Fruit fly (Drosophila melanogaster) whole organism, embryonic: ENCODE data around the gene Bhmt.

Experiments
- Aef1 ChIP-seq: fragments of 200-800 bp; sonication (Bioruptor generic); IDR thresholded peaks from 3 replicates; pipeline ENCODE4 v1.3.6; 2022; ENCODE audit warnings: missing biosample characterization, missing genetic modification characterization
- Awh ChIP-seq: fragments of 200-800 bp; sonication (Bioruptor generic); IDR thresholded peaks from 2 replicates; pipeline ENCODE4, ENCODE4 v1.3.6; 2022; ENCODE audit warnings: missing biosample characterization, missing genetic modification characterization
- B-H2 ChIP-seq: fragments of 200-800 bp; sonication (Bioruptor generic); optimal IDR thresholded peaks from 2 replicates; lab custom pipeline; 2018; ENCODE audit warnings: missing biosample characterization, mild to moderate bottlenecking, missing genetic modification characterization
- BtbVII ChIP-seq: fragments of 200-800 bp; sonication (Bioruptor generic); optimal IDR thresholded peaks from 3 replicates; lab custom pipeline; 2017; ENCODE audit warnings: missing biosample characterization, mild to moderate bottlenecking, missing genetic modification characterization
- CG10366 ChIP-seq: fragments of 200-800 bp; sonication (Bioruptor generic); IDR thresholded peaks from 2 replicates; pipeline ENCODE4 v1.3.6; 2022; ENCODE audit warnings: missing biosample characterization, missing genetic modification characterization
- CG10979 ChIP-seq: fragments of 200-800 bp; sonication (Bioruptor generic); optimal IDR thresholded peaks from 2 replicates; lab custom pipeline; 2018; ENCODE audit warnings: missing biosample characterization, mild to moderate bottlenecking, missing genetic modification characterization, moderate library complexity
- CG11093 ChIP-seq: fragments of 200-800 bp; sonication (Bioruptor generic); IDR thresholded peaks from 3 replicates; pipeline ENCODE4 v1.3.6; 2022; ENCODE audit warnings: missing biosample characterization, missing genetic modification characterization
- CG12769 ChIP-seq: fragments of 200-800 bp; sonication (Bioruptor generic); optimal IDR thresholded peaks from 2 replicates; lab custom pipeline; 2019; ENCODE audit warnings: missing biosample characterization, mild to moderate bottlenecking, missing genetic modification characterization, moderate library complexity
- CG12942 ChIP-seq: fragments of 200-800 bp; sonication (Bioruptor generic); optimal IDR thresholded peaks from 3 replicates; lab custom pipeline; 2016; ENCODE audit warnings: missing biosample characterization, missing genetic modification characterization
- CG13424 ChIP-seq: fragments of 200-800 bp; sonication (Bioruptor generic); optimal IDR thresholded peaks from 2 replicates; lab custom pipeline; 2019; ENCODE audit warnings: missing biosample characterization, mild to moderate bottlenecking, missing genetic modification characterization, moderate library complexity
- CG16779 ChIP-seq: fragments of 200-800 bp; sonication (Bioruptor generic); IDR thresholded peaks from 2 replicates; pipeline ENCODE4 v1.3.6; 2022; ENCODE audit warnings: missing biosample characterization, missing genetic modification characterization
- CG16815 ChIP-seq: fragments of 200-800 bp; sonication (Bioruptor generic); optimal IDR thresholded peaks from 3 replicates; lab custom pipeline; 2017; ENCODE audit warnings: missing biosample characterization, mild to moderate bottlenecking, missing genetic modification characterization
- CG16863 ChIP-seq: fragments of 200-800 bp; sonication (Bioruptor generic); optimal IDR thresholded peaks from 3 replicates; lab custom pipeline; 2016; ENCODE audit warnings: missing biosample characterization, missing genetic modification characterization
- CG17328 ChIP-seq: fragments of 200-800 bp; sonication (Bioruptor generic); IDR thresholded peaks from 2 replicates; pipeline ENCODE4 v1.3.6; 2022; ENCODE audit warnings: missing biosample characterization, missing genetic modification characterization
- CG17802 ChIP-seq: fragments of 200-800 bp; sonication (Bioruptor generic); optimal IDR thresholded peaks from 2 replicates; lab custom pipeline; 2018; ENCODE audit warnings: missing biosample characterization, mild to moderate bottlenecking, missing genetic modification characterization, moderate library complexity
- CG17912 ChIP-seq: fragments of 200-800 bp; sonication (Bioruptor generic); optimal IDR thresholded peaks from 2 replicates; lab custom pipeline; 2018; ENCODE audit warnings: missing biosample characterization, mild to moderate bottlenecking, missing genetic modification characterization
- CG18262 ChIP-seq: fragments of 200-800 bp; optimal IDR thresholded peaks from 3 replicates; lab custom pipeline; 2019; ENCODE audit warnings: missing biosample characterization, mild to moderate bottlenecking, missing genetic modification characterization, moderate library complexity
- CG2129 ChIP-seq: fragments of 200-800 bp; sonication (Bioruptor generic); IDR thresholded peaks from 2 replicates; pipeline ENCODE4 v1.3.6; 2022; ENCODE audit warnings: missing biosample characterization, missing genetic modification characterization; ENCODE audit not compliant: partially characterized antibody
- CG30020 ChIP-seq: fragments of 200-800 bp; optimal IDR thresholded peaks from 2 replicates; lab custom pipeline; 2019; ENCODE audit warnings: missing biosample characterization, mild to moderate bottlenecking, missing genetic modification characterization, moderate library complexity
- CG3065 ChIP-seq: fragments of 200-800 bp; sonication (Bioruptor generic); optimal IDR thresholded peaks from 2 replicates; lab custom pipeline; 2016; ENCODE audit warnings: missing biosample characterization, missing genetic modification characterization
- CG31441 ChIP-seq: fragments of 200-800 bp; sonication (Bioruptor generic); IDR thresholded peaks from 2 replicates; pipeline ENCODE4 v1.3.6; 2022; ENCODE audit warnings: missing biosample characterization, missing genetic modification characterization
- CG32772 ChIP-seq: fragments of 200-800 bp; sonication (Bioruptor generic); IDR thresholded peaks from 2 replicates; pipeline ENCODE4 v1.3.6; 2022; ENCODE audit warnings: missing biosample characterization, missing genetic modification characterization
- CG4820 ChIP-seq: fragments of 200-800 bp; sonication (Bioruptor generic); optimal IDR thresholded peaks from 3 replicates; lab custom pipeline; 2016; ENCODE audit warnings: missing biosample characterization, missing genetic modification characterization
- CG6254 ChIP-seq: fragments of 200-800 bp; sonication (Bioruptor generic); optimal IDR thresholded peaks from 3 replicates; lab custom pipeline; 2017; ENCODE audit warnings: mild to moderate bottlenecking, missing biosample characterization, missing genetic modification reagents, missing genetic modification characterization
- CG6272 ChIP-seq: fragments of 200-800 bp; sonication (Bioruptor generic); IDR thresholded peaks from 2 replicates; pipeline ENCODE4 v1.3.6; 2022; ENCODE audit warnings: missing biosample characterization, missing genetic modification characterization
- CG6683 ChIP-seq: fragments of 200-800 bp; sonication (Bioruptor generic); optimal IDR thresholded peaks from 2 replicates; lab custom pipeline; 2017; ENCODE audit warnings: missing biosample characterization, mild to moderate bottlenecking, missing genetic modification characterization, missing genetic modification reagents
- CG6765 ChIP-seq: fragments of 200-800 bp; sonication (Bioruptor generic); optimal IDR thresholded peaks from 3 replicates; lab custom pipeline; 2017; ENCODE audit warnings: missing biosample characterization, mild to moderate bottlenecking, missing genetic modification characterization
- CG7928 ChIP-seq: fragments of 200-800 bp; sonication (Bioruptor generic); optimal IDR thresholded peaks from 2 replicates; lab custom pipeline; 2017; ENCODE audit warnings: missing biosample characterization, mild to moderate bottlenecking, missing genetic modification characterization
- CG8281 ChIP-seq: fragments of 200-800 bp; sonication (Bioruptor generic); optimal IDR thresholded peaks from 2 replicates; lab custom pipeline; 2018; ENCODE audit warnings: missing biosample characterization, mild to moderate bottlenecking, missing genetic modification characterization, moderate library complexity
- Doc2 ChIP-seq: fragments of 200-800 bp; sonication (Bioruptor generic); IDR thresholded peaks from 2 replicates; pipeline ENCODE4 v1.3.6; 2022; ENCODE audit warnings: missing biosample characterization, missing genetic modification characterization
- HHEX ChIP-seq: fragments of 200-800 bp; sonication (Bioruptor generic); optimal IDR thresholded peaks from 3 replicates; lab custom pipeline; 2017; ENCODE audit warnings: missing biosample characterization, mild to moderate bottlenecking, missing genetic modification characterization, missing genetic modification reagents
- HLH3B ChIP-seq: fragments of 200-800 bp; sonication (Bioruptor generic); IDR thresholded peaks from 2 replicates; pipeline ENCODE4 v1.3.6; 2022; ENCODE audit warnings: missing biosample characterization, missing genetic modification characterization
- Hand ChIP-seq: fragments of 200-800 bp; sonication (Bioruptor generic); optimal IDR thresholded peaks from 2 replicates; lab custom pipeline; 2017; ENCODE audit warnings: mild to moderate bottlenecking, missing biosample characterization, missing genetic modification reagents, missing genetic modification characterization
- Opbp ChIP-seq: fragments of 200-800 bp; sonication (Bioruptor generic); IDR thresholded peaks from 3 replicates; pipeline ENCODE4 v1.3.6; 2022; ENCODE audit warnings: missing biosample characterization, missing genetic modification characterization; ENCODE audit not compliant: partially characterized antibody
- Usf ChIP-seq: fragments of 200-800 bp; sonication (Bioruptor generic); optimal IDR thresholded peaks from 2 replicates; lab custom pipeline; 2017; ENCODE audit warnings: missing genotype, missing biosample characterization, missing genetic modification characterization
- Xrp1 ChIP-seq: fragments of 200-800 bp; sonication (Bioruptor generic); IDR thresholded peaks from 2 replicates; pipeline ENCODE4 v1.3.6; 2022; ENCODE audit warnings: missing biosample characterization, missing genetic modification characterization
- caup ChIP-seq: fragments of 200-800 bp; sonication (Bioruptor generic); optimal IDR thresholded peaks from 3 replicates; lab custom pipeline; 2017; ENCODE audit warnings: missing biosample characterization, mild to moderate bottlenecking, missing genetic modification characterization, moderate library complexity; ENCODE audit not compliant: severe bottlenecking
- crc ChIP-seq: fragments of 200-800 bp; sonication (Bioruptor generic); optimal IDR thresholded peaks from 2 replicates; lab custom pipeline; 2016; ENCODE audit warnings: missing biosample characterization, missing genetic modification characterization
- danr ChIP-seq: fragments of 200-800 bp; sonication (Bioruptor generic); IDR thresholded peaks from 2 replicates; pipeline ENCODE4 v1.3.6; 2022; ENCODE audit warnings: missing biosample characterization, missing genetic modification characterization
- dimm ChIP-seq: fragments of 200-800 bp; sonication (Bioruptor generic); IDR thresholded peaks from 2 replicates; pipeline ENCODE4 v1.3.6; 2022; ENCODE audit warnings: missing biosample characterization, missing genetic modification characterization
- ham ChIP-seq: fragments of 200-800 bp; sonication (Bioruptor generic); IDR thresholded peaks from 2 replicates; pipeline ENCODE4 v1.3.6; 2022; ENCODE audit warnings: missing biosample characterization, missing genetic modification characterization
- her ChIP-seq: fragments of 200-800 bp; sonication (Bioruptor generic); optimal IDR thresholded peaks from 2 replicates; lab custom pipeline; 2016; ENCODE audit warnings: missing biosample characterization, missing genetic modification characterization
- jing ChIP-seq: fragments of 200-800 bp; sonication (Bioruptor generic); optimal IDR thresholded peaks from 2 replicates; lab custom pipeline; 2018; ENCODE audit warnings: missing biosample characterization, mild to moderate bottlenecking, missing genetic modification characterization
- nom ChIP-seq: fragments of 200-800 bp; sonication (Bioruptor generic); optimal IDR thresholded peaks from 2 replicates; lab custom pipeline; 2017; ENCODE audit warnings: missing biosample characterization, missing genetic modification characterization, mild to moderate bottlenecking, moderate library complexity, missing genetic modification reagents
- org-1 ChIP-seq: fragments of 200-800 bp; sonication (Bioruptor generic); optimal IDR thresholded peaks from 2 replicates; lab custom pipeline; 2017; ENCODE audit warnings: missing biosample characterization, missing genetic modification characterization
- pita ChIP-seq: fragments of 200-800 bp; sonication (Bioruptor generic); optimal IDR thresholded peaks from 2 replicates; lab custom pipeline; 2017; ENCODE audit warnings: missing biosample characterization, mild to moderate bottlenecking, missing genetic modification characterization
- seq ChIP-seq: fragments of 200-800 bp; sonication (Bioruptor generic); IDR thresholded peaks from 2 replicates; pipeline ENCODE4 v1.3.6; 2022; ENCODE audit warnings: missing biosample characterization, missing genetic modification characterization
- tin ChIP-seq: fragments of 200-800 bp; sonication (Bioruptor generic); optimal IDR thresholded peaks from 3 replicates; lab custom pipeline; 2016; ENCODE audit warnings: missing biosample characterization, missing genetic modification characterization
- trh ChIP-seq: fragments of 200-800 bp; sonication (Bioruptor generic); optimal IDR thresholded peaks from 2 replicates; lab custom pipeline; 2016; ENCODE audit warnings: missing biosample characterization, missing genetic modification characterization
- twi ChIP-seq: fragments of 200-800 bp; optimal IDR thresholded peaks from 2 replicates; lab custom pipeline; 2019; ENCODE audit warnings: missing biosample characterization, mild to moderate bottlenecking, missing genetic modification characterization, moderate library complexity

The Bhmt gene

DNA sequence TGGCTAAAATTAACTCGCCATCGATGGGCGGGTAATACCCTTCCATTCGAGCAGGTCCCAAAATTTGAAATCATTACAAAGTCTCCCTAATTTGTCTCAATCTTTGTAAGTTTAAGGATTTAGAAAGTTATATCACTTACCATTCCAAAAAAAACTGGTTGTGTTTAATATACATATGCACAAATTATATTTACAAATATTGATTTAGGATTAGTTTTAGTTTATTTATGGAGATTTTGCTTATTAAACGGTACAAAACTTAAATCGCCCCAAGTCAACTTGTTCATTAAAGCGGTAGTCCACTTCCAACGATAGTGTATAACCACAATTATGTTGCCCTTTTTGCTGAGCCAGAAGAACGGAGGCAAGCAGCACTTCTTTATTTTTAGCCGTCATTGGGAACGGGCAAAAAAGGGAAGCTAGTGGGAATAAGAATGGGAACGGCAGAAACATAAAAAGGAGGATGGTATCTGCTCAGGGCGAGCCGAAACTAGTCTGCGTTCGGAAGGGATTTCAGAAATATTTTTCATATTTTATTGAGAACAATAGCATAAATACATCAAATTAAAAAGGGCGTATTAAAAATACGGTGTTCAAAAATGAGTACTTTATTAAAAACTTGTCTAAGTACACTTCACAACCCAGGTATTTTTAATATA is 8.9 kb downstream of the Bhmt start (continued):
- TF ChIP-seq CG12769 (tag; lab: Kevin White, UChicago) (no peak), CG17802 (peak; percentile 45), CG6272 (no peak), CG7928 (GFP tag; lab: Kevin White, UChicago) (no peak), her (GFP tag; lab: Kevin White, UChicago) (no peak), danr (GFP tag; lab: Robert Waterston, UW) (peak; percentile 43; the same call in 1 of the 2 replicates), nom (GFP tag; lab: Kevin White, UChicago) (peak; percentile 52), dimm (GFP tag; lab: Robert Waterston, UW) (no peak), CG17328 (GFP tag; lab: Robert Waterston, UW) (peak; percentile 50), B-H2 (GFP tag; lab: Kevin White, UChicago) (no peak), CG10366 (GFP tag; lab: Robert Waterston, UW) (no peak), CG32772 (GFP tag; lab: Robert Waterston, UW) (peak; percentile 58; the same call in 1 of the 2 replicates), twi (tag; lab: Kevin White, UChicago) (peak; percentile 36), CG30020 (tag; lab: Kevin White, UChicago) (peak; percentile 43), ham (GFP tag; lab: Robert Waterston, UW) (no peak), CG18262 (tag; lab: Kevin White, UChicago) (peak; percentile 91), CG6254 (GFP tag; lab: Kevin White, UChicago) (peak; percentile 57), Aef1 (GFP tag; lab: Robert Waterston, UW) (peak; percentile 13; the same call in 1 of the 3 replicates), CG2129 (GFP tag; lab: Robert Waterston, UW) (no peak), CG16779 (GFP tag; lab: Robert Waterston, UW) (no peak), BtbVII (GFP tag; lab: Kevin White, UChicago) (peak; percentile 31), CG10979 (peak; percentile 86), CG16863 (GFP tag; lab: Kevin White, UChicago) (no peak), HLH3B (GFP tag; lab: Robert Waterston, UW) (peak; percentile 49; the same call in 1 of the 2 replicates), HHEX (GFP tag; lab: Kevin White, UChicago) (peak; percentile 13), CG8281 (tag; lab: Kevin White, UChicago) (peak; percentile 17), CG31441 (peak; percentile 76), CG3065 (GFP tag; lab: Kevin White, UChicago) (no peak), CG17912 (GFP tag; lab: Kevin White, UChicago) (no peak), Opbp (GFP tag; lab: Robert Waterston, UW) (no peak), CG6683 (GFP tag; lab: Kevin White, UChicago) (peak; percentile 19), caup (no peak), Usf (peak; percentile 36), Hand (GFP tag; lab: Kevin White, UChicago) (peak; percentile 46), CG16815 (GFP tag; lab: Kevin White, UChicago) (peak; percentile 68), crc (GFP tag; lab: Kevin White, UChicago) (no peak), pita (GFP tag; lab: Kevin White, UChicago) (no peak), Xrp1 (peak; percentile 80), CG12942 (GFP tag; lab: Kevin White, UChicago) (peak; percentile 48), seq (GFP tag; lab: Robert Waterston, UW) (no peak), CG13424 (tag; lab: Kevin White, UChicago) (peak; percentile 91), CG6765 (GFP tag; lab: Kevin White, UChicago) (no peak), Awh (GFP tag; lab: Robert Waterston, UW) (no peak; the same call in 1 of the 2 replicates), org-1 (GFP tag; lab: Kevin White, UChicago) (peak; percentile 54), jing (GFP tag; lab: Kevin White, UChicago) (peak; percentile 25), CG11093 (GFP tag; lab: Robert Waterston, UW) (0 out of 3 replicates have a peak, but pooled peaks have one; percentile 27), Doc2 (GFP tag; lab: Robert Waterston, UW) (no peak), CG4820 (GFP tag; lab: Kevin White, UChicago) (peak; percentile 48), tin (peak; percentile 25), trh (GFP tag; lab: Kevin White, UChicago) (no peak)
